Worm (Caenorhabditis elegans): ENCODE data around the gene ZK1290.5.

Gene ZK1290.5

ce11 chrII:7549035-7549434 is 19.6 kb downstream of the ZK1290.5 start, which contains the start of gene tph-1:
tph-1 (plus strand) TSS chrII:7549335.
- TF ChIP-seq ces-1 (GFP tag; optimal IDR thresholded peaks at IDR 0.05) (no peak), mep-1 (tag; optimal IDR thresholded peaks at IDR 0.05) (no peak), ceh-39 (tag; optimal IDR thresholded peaks at IDR 0.05) (no peak)

ce11 chrII:7553806-7554205 is 24.4 kb downstream of the ZK1290.5 start, which contains the start of gene ZK1290.10:
ZK1290.10 (minus strand) TSS chrII:7553906.
- no peak for TF ChIP-seq blmp-1 (tag; optimal IDR thresholded peaks at IDR 0.05)
- TF ChIP-seq mep-1 (tag; optimal IDR thresholded peaks at IDR 0.05), result no peak
- TF ChIP-seq M03D4.4 (tag; optimal IDR thresholded peaks at IDR 0.05), result no peak
- TF ChIP-seq nhr-28 (tag; optimal IDR thresholded peaks at IDR 0.05), result no peak
- no peak for TF ChIP-seq sptf-1 (tag; optimal IDR thresholded peaks at IDR 0.05)
- no peak for TF ChIP-seq cnd-1 (tag; optimal IDR thresholded peaks at IDR 0.05)
- no peak for TF ChIP-seq unc-120 (tag; optimal IDR thresholded peaks at IDR 0.05; ENCODE audit: poor library complexity, severe bottlenecking)
- TF ChIP-seq mls-2 (tag; optimal IDR thresholded peaks at IDR 0.05), result no peak
- TF ChIP-seq unc-39 (tag; optimal IDR thresholded peaks at IDR 0.05), result no peak
- TF ChIP-seq snpc-4 (tag; optimal IDR thresholded peaks at IDR 0.05), result no peak
- TF ChIP-seq pha-4 (tag; optimal IDR thresholded peaks at IDR 0.05), result no peak
- TF ChIP-seq ham-2 (GFP tag; optimal IDR thresholded peaks at IDR 0.05), result no peak
- TF ChIP-seq zip-8 (tag; optimal IDR thresholded peaks at IDR 0.05), result no peak
- no peak for TF ChIP-seq bed-3 (GFP tag; optimal IDR thresholded peaks at IDR 0.05)

ce11 chrII:7554716-7555247 is 25.3 kb downstream of the ZK1290.5 start:
- no peak for TF ChIP-seq blmp-1 (tag; optimal IDR thresholded peaks at IDR 0.05)
- TF ChIP-seq lin-32 (GFP tag; optimal IDR thresholded peaks at IDR 0.05), result no peak
- no peak for TF ChIP-seq ceh-39 (tag; optimal IDR thresholded peaks at IDR 0.05)
- TF ChIP-seq nhr-2 (tag; optimal IDR thresholded peaks at IDR 0.05), result no peak
- TF ChIP-seq elt-1 (tag; optimal IDR thresholded peaks at IDR 0.05; ENCODE audit: borderline replicate concordance, insufficient read depth), result no peak
- TF ChIP-seq nhr-12 (tag; optimal IDR thresholded peaks at IDR 0.05), result no peak
- no peak for TF ChIP-seq M03D4.4 (tag; optimal IDR thresholded peaks at IDR 0.05)
- TF ChIP-seq flh-1 (GFP tag; optimal IDR thresholded peaks at IDR 0.05), result no peak

ce11 chrII:7555454-7555853 is 26.0 kb downstream of the ZK1290.5 start, which contains the start of gene ZK1290.14:
ZK1290.14 (minus strand) TSS chrII:7555592.
- TF ChIP-seq nhr-2 (tag; optimal IDR thresholded peaks at IDR 0.05) (no peak), hlh-1 (tag; optimal IDR thresholded peaks at IDR 0.05) (no peak), ztf-11 (tag; optimal IDR thresholded peaks at IDR 0.05) (no peak), nhr-76 (tag; optimal IDR thresholded peaks at IDR 0.05) (no peak), flh-1 (GFP tag; optimal IDR thresholded peaks at IDR 0.05) (no peak), zip-8 (tag; optimal IDR thresholded peaks at IDR 0.05) (no peak), nhr-28 (tag; optimal IDR thresholded peaks at IDR 0.05) (no peak), ces-1 (GFP tag; optimal IDR thresholded peaks at IDR 0.05) (no peak), ceh-39 (tag; optimal IDR thresholded peaks at IDR 0.05) (no peak), snpc-4 (tag; optimal IDR thresholded peaks at IDR 0.05) (no peak), mab-5 (tag; optimal IDR thresholded peaks at IDR 0.05) (no peak), lin-32 (GFP tag; optimal IDR thresholded peaks at IDR 0.05) (no peak), pha-4 (tag; optimal IDR thresholded peaks at IDR 0.05) (no peak), unc-39 (tag; optimal IDR thresholded peaks at IDR 0.05) (no peak), lin-13 (tag; optimal IDR thresholded peaks at IDR 0.05) (no peak), elt-3 (tag; optimal IDR thresholded peaks at IDR 0.05) (no peak), nhr-237 (tag; optimal IDR thresholded peaks at IDR 0.05) (no peak), ham-2 (GFP tag; optimal IDR thresholded peaks at IDR 0.05) (no peak), nhr-12 (tag; optimal IDR thresholded peaks at IDR 0.05) (no peak)

- no peak for TF ChIP-seq nhr-237 (tag; optimal IDR thresholded peaks at IDR 0.05)
- no peak for TF ChIP-seq lsy-2 (tag; optimal IDR thresholded peaks at IDR 0.05)
Observed at ce11 chrII:7557981-7558380, 28.5 kb downstream of the ZK1290.5 start.

- no peak for TF ChIP-seq sptf-1 (tag; optimal IDR thresholded peaks at IDR 0.05)
- TF ChIP-seq ham-2 (GFP tag; optimal IDR thresholded peaks at IDR 0.05), result no peak
- TF ChIP-seq unc-39 (tag; optimal IDR thresholded peaks at IDR 0.05), result no peak
- no peak for TF ChIP-seq snpc-4 (tag; optimal IDR thresholded peaks at IDR 0.05)
- no peak for TF ChIP-seq flh-1 (GFP tag; optimal IDR thresholded peaks at IDR 0.05)
- TF ChIP-seq drap-1 (GFP tag; optimal IDR thresholded peaks at IDR 0.05), result no peak
- TF ChIP-seq ceh-43 (GFP tag; optimal IDR thresholded peaks at IDR 0.05), result no peak
- no peak for TF ChIP-seq M03D4.4 (tag; optimal IDR thresholded peaks at IDR 0.05)
- no peak for TF ChIP-seq mep-1 (tag; optimal IDR thresholded peaks at IDR 0.05)
- TF ChIP-seq blmp-1 (tag; optimal IDR thresholded peaks at IDR 0.05), result no peak
- TF ChIP-seq mls-2 (tag; optimal IDR thresholded peaks at IDR 0.05), result no peak
- TF ChIP-seq ces-1 (GFP tag; optimal IDR thresholded peaks at IDR 0.05), result no peak
- no peak for TF ChIP-seq nhr-76 (tag; optimal IDR thresholded peaks at IDR 0.05)
- no peak for TF ChIP-seq elt-3 (tag; optimal IDR thresholded peaks at IDR 0.05)
- TF ChIP-seq ceh-83 (GFP tag; optimal IDR thresholded peaks at IDR 0.05), result no peak
Observed at ce11 chrII:7558864-7559263, 29.4 kb downstream of the ZK1290.5 start.

Measured in whole organism, mixed stage, embryonic.